Worm (Caenorhabditis elegans): Measurements from ENCODE around the gene elt-2.

elt-2 gene

ce11 chrX:10477172-10477985 is 3.7 kb upstream of the elt-2 start:
- no peak for TF ChIP-seq him-1 (tag; optimal IDR thresholded peaks at IDR 0.05)

- no peak for TF ChIP-seq him-1 (tag; optimal IDR thresholded peaks at IDR 0.05)
- no peak for TF ChIP-seq dao-5 (tag; optimal IDR thresholded peaks at IDR 0.05)
- no peak for TF ChIP-seq W03F9.2 (tag; optimal IDR thresholded peaks at IDR 0.05)
These were observed 1.8 kb upstream of the elt-2 start for ce11 chrX:10479108-10479738.

ce11 chrX:10482272-10482671 is 1.2 kb downstream of the elt-2 start:
- TF ChIP-seq dao-5 (tag; optimal IDR thresholded peaks at IDR 0.05) (no peak), him-1 (tag; optimal IDR thresholded peaks at IDR 0.05) (no peak), W03F9.2 (tag; optimal IDR thresholded peaks at IDR 0.05) (no peak)

- TF ChIP-seq him-1 (tag; optimal IDR thresholded peaks at IDR 0.05): no peak
- TF ChIP-seq dao-5 (tag; optimal IDR thresholded peaks at IDR 0.05): no peak
- no peak for TF ChIP-seq W03F9.2 (tag; optimal IDR thresholded peaks at IDR 0.05)
These were observed 4.3 kb downstream of the elt-2 start, which contains the start of gene C33D3.3 for ce11 chrX:10485300-10485755. C33D3.3 (plus strand) TSS chrX:10485350.

- TF ChIP-seq dao-5 (tag; optimal IDR thresholded peaks at IDR 0.05): no peak
- no peak for TF ChIP-seq him-1 (tag; optimal IDR thresholded peaks at IDR 0.05)
- TF ChIP-seq W03F9.2 (tag; optimal IDR thresholded peaks at IDR 0.05): no peak
These were observed 7.7 kb downstream of the elt-2 start, which contains the start of gene C33D3.4 for ce11 chrX:10488763-10489162. C33D3.4 (plus strand) TSS chrX:10489063.

- TF ChIP-seq him-1 (tag; optimal IDR thresholded peaks at IDR 0.05) (no peak), W03F9.2 (tag; optimal IDR thresholded peaks at IDR 0.05) (no peak), dao-5 (tag; optimal IDR thresholded peaks at IDR 0.05) (no peak)
These were observed 10.0 kb downstream of the elt-2 start, which contains the start of gene C33D3.5 for ce11 chrX:10491044-10491443. C33D3.5 (plus strand) TSS chrX:10491344.

- TF ChIP-seq him-1 (tag; optimal IDR thresholded peaks at IDR 0.05) (no peak), W03F9.2 (tag; optimal IDR thresholded peaks at IDR 0.05) (no peak), dao-5 (tag; optimal IDR thresholded peaks at IDR 0.05) (no peak)
These were observed 11.0 kb downstream of the elt-2 start for ce11 chrX:10491875-10492523.

- TF ChIP-seq dao-5 (tag; optimal IDR thresholded peaks at IDR 0.05) (no peak), W03F9.2 (tag; optimal IDR thresholded peaks at IDR 0.05) (no peak), him-1 (tag; optimal IDR thresholded peaks at IDR 0.05) (no peak)
These were observed 18.6 kb downstream of the elt-2 start, which contains the start of gene vab-3 for ce11 chrX:10499590-10499989. vab-3 (plus strand) TSS chrX:10499890.

- TF ChIP-seq him-1 (tag; optimal IDR thresholded peaks at IDR 0.05): no peak
- TF ChIP-seq W03F9.2 (tag; optimal IDR thresholded peaks at IDR 0.05): no peak
- no peak for TF ChIP-seq dao-5 (tag; optimal IDR thresholded peaks at IDR 0.05)
These were observed 22.4 kb downstream of the elt-2 start for ce11 chrX:10503393-10503792.

ce11 chrX:10505193-10505592 is 24.2 kb downstream of the elt-2 start:
- TF ChIP-seq W03F9.2 (tag; optimal IDR thresholded peaks at IDR 0.05): no peak
- TF ChIP-seq him-1 (tag; optimal IDR thresholded peaks at IDR 0.05): no peak
- no peak for TF ChIP-seq dao-5 (tag; optimal IDR thresholded peaks at IDR 0.05)

ce11 chrX:10507971-10508370 is 26.9 kb downstream of the elt-2 start:
- TF ChIP-seq him-1 (tag; optimal IDR thresholded peaks at IDR 0.05) (no peak), dao-5 (tag; optimal IDR thresholded peaks at IDR 0.05) (no peak), W03F9.2 (tag; optimal IDR thresholded peaks at IDR 0.05) (no peak)

- TF ChIP-seq W03F9.2 (tag; optimal IDR thresholded peaks at IDR 0.05) (no peak), him-1 (tag; optimal IDR thresholded peaks at IDR 0.05) (no peak), dao-5 (tag; optimal IDR thresholded peaks at IDR 0.05) (no peak)
These were observed 33.0 kb downstream of the elt-2 start for ce11 chrX:10514056-10514455.

- TF ChIP-seq W03F9.2 (tag; optimal IDR thresholded peaks at IDR 0.05) (no peak), him-1 (tag; optimal IDR thresholded peaks at IDR 0.05) (no peak), dao-5 (tag; optimal IDR thresholded peaks at IDR 0.05) (no peak)
These were observed 33.8 kb downstream of the elt-2 start for ce11 chrX:10514834-10515233.

ce11 chrX:10516549-10516948 is 35.5 kb downstream of the elt-2 start:
- no peak for TF ChIP-seq him-1 (tag; optimal IDR thresholded peaks at IDR 0.05)
- TF ChIP-seq W03F9.2 (tag; optimal IDR thresholded peaks at IDR 0.05): no peak
- TF ChIP-seq dao-5 (tag; optimal IDR thresholded peaks at IDR 0.05): no peak

Measured in whole organism, L4/young adult.